Fruit fly (Drosophila melanogaster): Measurements from ENCODE around the gene ana1.

dm6 chr3R:24565748-24566239 is 35.4 kb downstream of the ana1 start:
- peak; percentile 79 for TF ChIP-seq Rel (GFP tag; optimal IDR thresholded peaks at IDR 0.05)
- peak; percentile 68 for TF ChIP-seq Rel (tag; optimal IDR thresholded peaks at IDR 0.05)
- no peak for TF ChIP-seq GATAd (GFP tag; optimal IDR thresholded peaks at IDR 0.05)
- TF ChIP-seq Vsx2 (GFP tag; optimal IDR thresholded peaks at IDR 0.05; ENCODE audit: partially characterized antibody), result peak; percentile 75
- peak; percentile 12 for TF ChIP-seq CG32264 (GFP tag; optimal IDR thresholded peaks at IDR 0.05)
- no peak for TF ChIP-seq Hr78 (GFP tag; optimal IDR thresholded peaks at IDR 0.05)
- TF ChIP-seq sv (GFP tag; optimal IDR thresholded peaks at IDR 0.05), result no peak
- TF ChIP-seq usp (GFP tag; optimal IDR thresholded peaks at IDR 0.05), result no peak
- TF ChIP-seq jim (GFP tag; optimal IDR thresholded peaks at IDR 0.05), result no peak
